Fruit fly (Drosophila melanogaster): Measurements from ENCODE around the gene Taf3.

Gene Taf3

dm6 chr4:415428-415911 is 51.2 kb downstream of the Taf3 start:
- TF ChIP-seq pad (GFP tag; optimal IDR thresholded peaks at IDR 0.05) = peak; percentile 47

DNA sequence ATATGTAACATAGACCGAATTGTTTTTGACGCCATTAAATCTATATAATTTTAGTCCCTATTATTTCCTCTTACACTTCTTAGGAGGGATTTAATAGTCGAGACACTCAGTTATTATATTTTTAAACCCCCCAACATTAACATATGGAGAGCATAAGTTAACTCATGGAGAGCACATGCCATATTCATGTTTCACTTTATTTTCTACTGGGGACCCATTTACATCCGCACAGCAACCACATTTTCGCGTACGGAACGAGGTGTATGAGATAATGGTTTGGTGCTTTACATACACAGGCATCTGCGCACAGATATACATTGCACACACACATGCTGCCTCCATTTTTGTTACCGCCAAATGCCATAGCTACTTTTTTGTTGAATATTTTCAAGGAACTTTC is 55.1 kb downstream of the Taf3 start:
- no peak for TF ChIP-seq kay (GFP tag; ENCODE audit: borderline replicate concordance)
- no peak for TF ChIP-seq Clk (GFP tag; optimal IDR thresholded peaks at IDR 0.05)
- no peak for TF ChIP-seq Crg-1 (GFP tag; optimal IDR thresholded peaks at IDR 0.05)
- no peak for TF ChIP-seq CG1620 (GFP tag; optimal IDR thresholded peaks at IDR 0.05)
- no peak for TF ChIP-seq CG12768 (GFP tag; optimal IDR thresholded peaks at IDR 0.05)
- no peak for TF ChIP-seq ovo (GFP tag; optimal IDR thresholded peaks at IDR 0.05)
- no peak for TF ChIP-seq cic (GFP tag; optimal IDR thresholded peaks at IDR 0.05)

All from whole organism, adult.